Worm (Caenorhabditis elegans) whole organism, L3 larva: ENCODE measurements around the gene msrp-3.
A peak's percentile ranks its signal among the peaks of the same experiment; 100 is the strongest.

Experiments
- R02D3.7 ChIP-seq: fragments of 150-350 bp; optimal IDR thresholded peaks from 2 replicates; lab custom pipeline; 2014; ENCODE audit warnings: missing biosample characterization, missing genetic modification characterization
- ZK546.5 ChIP-seq: sonication (generic microtip); optimal IDR thresholded peaks from 2 replicates; lab custom pipeline; 2017; ENCODE audit warnings: missing biosample characterization, missing genetic modification characterization
- aly-2 ChIP-seq: fragments of 150-350 bp; optimal IDR thresholded peaks from 2 replicates; lab custom pipeline; 2014; ENCODE audit warnings: missing biosample characterization, missing genetic modification characterization
- ama-1 ChIP-seq: fragments of 150-350 bp; optimal IDR thresholded peaks from 2 replicates; lab custom pipeline; 2018
- ceh-28 ChIP-seq: fragments of 150-350 bp; optimal IDR thresholded peaks from 2 replicates; lab custom pipeline; 2014; ENCODE audit warnings: missing biosample characterization, missing genetic modification reagents, missing genetic modification characterization
- ceh-82 ChIP-seq: fragments of 150-350 bp; optimal IDR thresholded peaks from 2 replicates; lab custom pipeline; 2014; ENCODE audit warnings: missing biosample characterization, missing genetic modification characterization
- egl-27 ChIP-seq: sonication (generic microtip); optimal IDR thresholded peaks from 4 replicates; lab custom pipeline; 2017; ENCODE audit warnings: missing biosample characterization, missing genetic modification reagents, missing genetic modification characterization
- egl-5 ChIP-seq: fragments of 150-350 bp; optimal IDR thresholded peaks from 2 replicates; lab custom pipeline; 2017; ENCODE audit warnings: missing biosample characterization, missing genetic modification reagents, missing genetic modification characterization, inconsistent platforms
- elt-1 ChIP-seq: fragments of 150-350 bp; optimal IDR thresholded peaks from 2 replicates; lab custom pipeline; 2014; ENCODE audit warnings: missing biosample characterization, missing genetic modification characterization
- fkh-10 ChIP-seq: sonication (generic microtip); optimal IDR thresholded peaks from 2 replicates; lab custom pipeline; 2017; ENCODE audit warnings: missing biosample characterization, missing genetic modification reagents, missing genetic modification characterization
- fos-1 ChIP-seq: fragments of 150-350 bp; optimal IDR thresholded peaks from 2 replicates; lab custom pipeline; 2014; ENCODE audit warnings: missing biosample characterization, missing genetic modification characterization
- hmg-11 ChIP-seq: sonication (generic microtip); optimal IDR thresholded peaks from 2 replicates; lab custom pipeline; 2016; ENCODE audit warnings: missing genetic modification characterization, missing compliant biosample characterization
- jun-1 ChIP-seq: fragments of 150-350 bp; optimal IDR thresholded peaks from 2 replicates; lab custom pipeline; 2014; ENCODE audit warnings: missing biosample characterization, missing genetic modification reagents, missing genetic modification characterization
- lin-15B ChIP-seq: fragments of 150-350 bp; optimal IDR thresholded peaks from 2 replicates; lab custom pipeline; 2014; ENCODE audit warnings: missing biosample characterization, missing genetic modification characterization
- lsy-12 ChIP-seq: sonication (generic microtip); optimal IDR thresholded peaks from 2 replicates; lab custom pipeline; 2016; ENCODE audit warnings: mild to moderate bottlenecking, missing genetic modification characterization, missing compliant biosample characterization
- mml-1 ChIP-seq: fragments of 150-350 bp; sonication (generic microtip); optimal IDR thresholded peaks from 3 replicates; lab custom pipeline; 2014; ENCODE audit warnings: missing biosample characterization, missing genetic modification characterization
- nfya-1 ChIP-seq: sonication (generic microtip); optimal IDR thresholded peaks from 2 replicates; lab custom pipeline; 2017; ENCODE audit warnings: missing genetic modification characterization, mild to moderate bottlenecking, missing compliant biosample characterization, antibody characterized with exemption, moderate library complexity; ENCODE audit not compliant: insufficient read depth
- nhr-11 ChIP-seq: fragments of 150-350 bp; optimal IDR thresholded peaks from 2 replicates; lab custom pipeline; 2014; ENCODE audit warnings: missing biosample characterization, missing genetic modification characterization
- nhr-12 ChIP-seq: fragments of 150-350 bp; optimal IDR thresholded peaks from 2 replicates; lab custom pipeline; 2014; ENCODE audit warnings: missing biosample characterization, missing genetic modification characterization
- nhr-23 ChIP-seq: fragments of 150-350 bp; optimal IDR thresholded peaks from 2 replicates; lab custom pipeline; 2014; ENCODE audit warnings: missing biosample characterization, missing genetic modification reagents, missing genetic modification characterization
- nhr-25 ChIP-seq: sonication (generic microtip); optimal IDR thresholded peaks from 2 replicates; lab custom pipeline; 2017; ENCODE audit warnings: missing biosample characterization, missing genetic modification characterization
- nhr-28 ChIP-seq: fragments of 150-350 bp; optimal IDR thresholded peaks from 2 replicates; lab custom pipeline; 2014; ENCODE audit warnings: missing biosample characterization, missing genetic modification characterization
- nhr-43 ChIP-seq: sonication (generic microtip); optimal IDR thresholded peaks from 2 replicates; lab custom pipeline; 2016; ENCODE audit warnings: mild to moderate bottlenecking, missing genetic modification characterization, missing compliant biosample characterization; ENCODE audit not compliant: poor library complexity, severe bottlenecking
- nhr-67 ChIP-seq: fragments of 150-350 bp; optimal IDR thresholded peaks from 2 replicates; lab custom pipeline; 2014; ENCODE audit warnings: missing biosample characterization, missing genetic modification characterization
- nhr-77 ChIP-seq: fragments of 150-350 bp; optimal IDR thresholded peaks from 2 replicates; lab custom pipeline; 2014; ENCODE audit warnings: missing biosample characterization, missing genetic modification characterization
- pqm-1 ChIP-seq: fragments of 150-350 bp; optimal IDR thresholded peaks from 2 replicates; lab custom pipeline; 2017; ENCODE audit warnings: missing biosample characterization, missing genetic modification characterization, inconsistent platforms
- skn-1 ChIP-seq: fragments of 150-350 bp; optimal IDR thresholded peaks from 2 replicates; lab custom pipeline; 2014; ENCODE audit warnings: missing biosample characterization, missing genetic modification characterization
- snpc-4 ChIP-seq: fragments of 150-350 bp; optimal IDR thresholded peaks from 2 replicates; lab custom pipeline; 2014; ENCODE audit warnings: missing biosample characterization, missing genetic modification characterization
- tbx-2 ChIP-seq: sonication (generic microtip); optimal IDR thresholded peaks from 2 replicates; lab custom pipeline; 2016; ENCODE audit warnings: mild to moderate bottlenecking, missing genetic modification characterization, missing compliant biosample characterization
- unc-62 ChIP-seq: fragments of 150-350 bp; sonication (generic microtip); optimal IDR thresholded peaks from 4 replicates; lab custom pipeline; 2014; ENCODE audit warnings: missing biosample characterization, missing genetic modification reagents, missing genetic modification characterization
- zag-1 ChIP-seq: fragments of 150-350 bp; optimal IDR thresholded peaks from 2 replicates; lab custom pipeline; 2014; ENCODE audit warnings: missing biosample characterization, missing genetic modification characterization
- ztf-11 ChIP-seq: fragments of 150-350 bp; optimal IDR thresholded peaks from 2 replicates; lab custom pipeline; 2014; ENCODE audit warnings: missing biosample characterization, missing genetic modification characterization
- ztf-4 ChIP-seq: fragments of 150-350 bp; optimal IDR thresholded peaks from 2 replicates; lab custom pipeline; 2014; ENCODE audit warnings: missing biosample characterization, missing genetic modification characterization

Gene msrp-3

ce11 chrII:773830-774229 is 40.8 kb downstream of the msrp-3 start:
- TF ChIP-seq nhr-43 (tag; lab: Kevin White, UChicago) (no peak), elt-1 (tag; lab: Kevin White, UChicago) (no peak), nhr-12 (no peak), lsy-12 (tag; lab: Kevin White, UChicago) (no peak), ZK546.5 (tag; lab: Kevin White, UChicago) (no peak), jun-1 (tag; lab: Kevin White, UChicago) (no peak), ceh-82 (tag; lab: Kevin White, UChicago) (no peak), fkh-10 (GFP tag; lab: Kevin White, UChicago) (peak; percentile 61)

DNA sequence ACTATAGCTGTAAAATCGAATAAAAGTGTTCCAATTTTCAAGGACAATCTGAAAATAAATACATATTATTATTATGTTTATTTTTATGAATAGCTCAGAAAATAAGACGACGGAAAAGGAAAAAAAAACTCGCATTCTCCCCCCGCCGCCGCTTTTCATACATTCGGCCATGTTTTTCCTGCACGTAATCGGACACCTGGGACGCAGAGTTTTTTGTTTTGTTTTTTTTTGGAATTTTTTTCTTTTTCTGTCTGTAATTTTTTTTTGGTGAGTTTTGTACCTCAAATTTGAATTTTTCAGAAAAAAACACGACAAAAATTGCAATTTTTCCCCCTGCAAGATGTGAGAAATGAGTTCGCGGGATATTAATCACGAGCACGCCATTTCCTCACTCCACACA is 44.4 kb downstream of the msrp-3 start, which contains the start of gene C08G5.6:
Gene C08G5.6, plus strand, starts transcription at position 301 of the 400 bp plus-strand sequence.
- no peak for TF ChIP-seq fos-1 (tag; lab: Kevin White, UChicago)
- no peak for TF ChIP-seq hmg-11 (tag; lab: Kevin White, UChicago)
- no peak for TF ChIP-seq nhr-43 (tag; lab: Kevin White, UChicago)
- no peak for TF ChIP-seq mml-1 (tag; lab: Kevin White, UChicago)
- TF ChIP-seq nhr-23 (tag; lab: Kevin White, UChicago), result no peak
- TF ChIP-seq lin-15B (tag; lab: Kevin White, UChicago), result no peak
- no peak for TF ChIP-seq nhr-11 (tag; lab: Kevin White, UChicago)
- no peak for TF ChIP-seq nhr-67 (tag; lab: Kevin White, UChicago)
- TF ChIP-seq aly-2 (tag; lab: Kevin White, UChicago), result no peak
- no peak for TF ChIP-seq unc-62
- no peak for TF ChIP-seq fkh-10 (GFP tag; lab: Kevin White, UChicago)
- no peak for TF ChIP-seq elt-1 (tag; lab: Kevin White, UChicago)
- TF ChIP-seq ztf-4 (tag; lab: Kevin White, UChicago), result no peak
- TF ChIP-seq snpc-4 (tag; lab: Kevin White, UChicago), result no peak
- TF ChIP-seq ama-1 (lab: Kevin White, UChicago), result no peak
- TF ChIP-seq R02D3.7 (tag; lab: Kevin White, UChicago), result no peak

DNA sequence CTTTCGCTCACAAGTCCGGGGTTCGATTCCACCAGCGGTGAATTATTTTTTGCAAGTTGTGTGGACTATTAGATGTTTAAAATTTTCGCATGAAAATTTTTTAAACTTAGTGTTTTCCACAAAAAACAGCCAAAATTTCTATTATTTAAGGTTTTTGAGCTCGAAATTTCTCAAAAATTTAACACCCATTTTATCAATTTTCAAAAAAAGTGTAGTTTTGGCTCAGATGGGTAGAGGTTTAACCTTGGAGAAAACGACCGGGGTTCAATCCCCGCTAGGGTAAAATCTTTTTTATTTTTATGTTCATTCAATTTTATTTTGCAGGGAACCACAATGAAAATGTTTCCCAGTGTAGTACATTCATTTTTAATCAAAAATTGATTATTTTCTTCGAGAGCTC is 45.4 kb downstream of the msrp-3 start:
- TF ChIP-seq nfya-1, result no peak
- TF ChIP-seq ceh-82 (tag; lab: Kevin White, UChicago), result no peak
- no peak for TF ChIP-seq nhr-25 (tag; lab: Kevin White, UChicago)
- no peak for TF ChIP-seq ceh-28
- no peak for TF ChIP-seq pqm-1
- no peak for TF ChIP-seq nhr-43 (tag; lab: Kevin White, UChicago)
- no peak for TF ChIP-seq egl-27
- TF ChIP-seq nhr-77 (tag; lab: Kevin White, UChicago), result no peak
- TF ChIP-seq nhr-11 (tag; lab: Kevin White, UChicago), result no peak
- no peak for TF ChIP-seq nhr-67 (tag; lab: Kevin White, UChicago)
- no peak for TF ChIP-seq R02D3.7 (tag; lab: Kevin White, UChicago)
- no peak for TF ChIP-seq zag-1 (tag; lab: Kevin White, UChicago)
- no peak for TF ChIP-seq skn-1 (tag; lab: Kevin White, UChicago)
- TF ChIP-seq aly-2 (tag; lab: Kevin White, UChicago), result no peak
- TF ChIP-seq ztf-11 (tag; lab: Kevin White, UChicago), result no peak
- no peak for TF ChIP-seq ama-1 (lab: Kevin White, UChicago)
- no peak for TF ChIP-seq nhr-28
- TF ChIP-seq ZK546.5 (tag; lab: Kevin White, UChicago), result no peak
- TF ChIP-seq tbx-2 (tag; lab: Kevin White, UChicago), result no peak

DNA sequence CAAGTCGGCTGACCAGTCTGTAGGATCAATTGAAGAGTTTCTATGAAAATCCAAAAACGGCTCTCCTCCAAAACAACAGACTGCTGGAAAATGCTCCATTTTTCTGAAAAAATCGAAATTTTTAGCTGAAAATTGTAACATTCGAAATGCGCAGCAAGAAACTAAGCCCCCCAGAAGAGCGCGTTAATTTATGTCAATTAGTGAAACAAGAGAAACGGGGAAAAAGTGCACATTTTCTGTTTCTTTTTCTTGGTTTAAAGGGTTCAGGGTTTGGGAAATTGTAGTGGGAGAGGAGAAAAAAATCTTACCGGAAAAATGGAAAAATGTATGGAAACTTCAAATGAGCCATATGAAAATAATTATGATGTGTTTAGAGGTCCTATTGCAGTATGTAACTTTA is 49.4 kb downstream of the msrp-3 start, which contains the start of gene C08G5.7:
Gene C08G5.7, minus strand, starts transcription at position 101 of the 400 bp plus-strand sequence.
- TF ChIP-seq egl-5 (tag; lab: Kevin White, UChicago), result no peak
- TF ChIP-seq, all 47 proteins: peak for 0
